Fruit fly (Drosophila melanogaster) whole organism, embryonic: ENCODE measurements around the gene CG4267.

Experiments used
- Atf-2 ChIP-seq: fragments of 200-800 bp; sonication (Bioruptor generic); optimal IDR thresholded peaks from 2 replicates; lab custom pipeline; 2016; ENCODE audit warnings: missing biosample characterization, missing genetic modification characterization
- Bgb ChIP-seq: fragments of 200-800 bp; sonication (Bioruptor generic); IDR thresholded peaks from 2 replicates; pipeline ENCODE4 v1.3.6; 2022; ENCODE audit warnings: missing biosample characterization, missing genetic modification characterization; ENCODE audit not compliant: partially characterized antibody
- Bteb2 ChIP-seq: fragments of 200-800 bp; sonication (Bioruptor generic); optimal IDR thresholded peaks from 2 replicates; lab custom pipeline; 2016; ENCODE audit warnings: missing biosample characterization, missing genetic modification characterization
- CG10209 ChIP-seq: fragments of 200-800 bp; sonication (Bioruptor generic); optimal IDR thresholded peaks from 3 replicates; lab custom pipeline; 2017; ENCODE audit warnings: missing biosample characterization, mild to moderate bottlenecking, missing genetic modification characterization, missing genetic modification reagents
- CG12155 ChIP-seq: fragments of 200-800 bp; sonication (Bioruptor generic); optimal IDR thresholded peaks from 3 replicates; lab custom pipeline; 2016; ENCODE audit warnings: missing biosample characterization, missing genetic modification characterization
- CG17328 ChIP-seq: fragments of 200-800 bp; sonication (Bioruptor generic); IDR thresholded peaks from 2 replicates; pipeline ENCODE4 v1.3.6; 2022; ENCODE audit warnings: missing biosample characterization, missing genetic modification characterization
- CG2120 ChIP-seq: fragments of 200-800 bp; sonication (Bioruptor generic); optimal IDR thresholded peaks from 3 replicates; lab custom pipeline; 2016; ENCODE audit warnings: missing biosample characterization, missing genetic modification characterization
- CG32772 ChIP-seq: fragments of 200-800 bp; sonication (Bioruptor generic); IDR thresholded peaks from 2 replicates; pipeline ENCODE4 v1.3.6; 2022; ENCODE audit warnings: missing biosample characterization, missing genetic modification characterization
- CG34422 ChIP-seq: fragments of 200-800 bp; sonication (Bioruptor generic); IDR thresholded peaks from 3 replicates; pipeline ENCODE4 v1.3.6; 2022; ENCODE audit warnings: missing biosample characterization, missing genetic modification characterization
- CG3995 ChIP-seq: fragments of 200-800 bp; sonication (Bioruptor generic); optimal IDR thresholded peaks from 3 replicates; lab custom pipeline; 2016; ENCODE audit warnings: missing biosample characterization, missing genetic modification characterization
- CG43689 ChIP-seq: fragments of 200-800 bp; sonication (Bioruptor generic); IDR thresholded peaks from 2 replicates; pipeline ENCODE4 v1.3.6; 2022; ENCODE audit warnings: missing biosample characterization, missing genetic modification characterization
- CG6175 ChIP-seq: fragments of 200-800 bp; sonication (Bioruptor generic); IDR thresholded peaks from 3 replicates; pipeline ENCODE4 v1.3.6; 2022; ENCODE audit warnings: missing biosample characterization, missing genetic modification characterization
- CG6272 ChIP-seq: fragments of 200-800 bp; sonication (Bioruptor generic); IDR thresholded peaks from 2 replicates; pipeline ENCODE4 v1.3.6; 2022; ENCODE audit warnings: missing biosample characterization, missing genetic modification characterization
- CG7928 ChIP-seq: fragments of 200-800 bp; sonication (Bioruptor generic); optimal IDR thresholded peaks from 2 replicates; lab custom pipeline; 2017; ENCODE audit warnings: missing biosample characterization, mild to moderate bottlenecking, missing genetic modification characterization
- CG7987 ChIP-seq: fragments of 200-800 bp; sonication (Bioruptor generic); optimal IDR thresholded peaks from 2 replicates; lab custom pipeline; 2018; ENCODE audit warnings: missing biosample characterization, mild to moderate bottlenecking, missing genetic modification characterization, moderate library complexity
- CG8290 ChIP-seq, 3 experiments: fragments of 200-800 bp; sonication (Bioruptor generic); optimal IDR thresholded peaks; 2 replicates each; lab custom pipeline; 2016 to 2019; ENCODE audit warnings: missing biosample characterization in 3 of 3, missing genetic modification characterization in 3 of 3, mild to moderate bottlenecking in 2 of 3, moderate library complexity in 1 of 3
- H2.0 ChIP-seq: fragments of 200-800 bp; sonication (Bioruptor generic); IDR thresholded peaks from 2 replicates; pipeline ENCODE4 v1.3.6; 2022; ENCODE audit warnings: missing biosample characterization, missing genetic modification characterization
- Lpt ChIP-seq: fragments of >200 bp; optimal IDR thresholded peaks from 2 replicates; lab custom pipeline; 2018; ENCODE audit warnings: missing biosample characterization, missing genetic modification characterization
- Mes4 ChIP-seq: fragments of 200-800 bp; sonication (Bioruptor generic); optimal IDR thresholded peaks from 2 replicates; lab custom pipeline; 2016; ENCODE audit warnings: missing biosample characterization, missing genetic modification characterization
- Oli ChIP-seq: fragments of 200-800 bp; sonication (Bioruptor generic); optimal IDR thresholded peaks from 2 replicates; lab custom pipeline; 2018; ENCODE audit warnings: missing biosample characterization, mild to moderate bottlenecking, missing genetic modification characterization, moderate library complexity
- Opbp ChIP-seq: fragments of 200-800 bp; sonication (Bioruptor generic); IDR thresholded peaks from 3 replicates; pipeline ENCODE4 v1.3.6; 2022; ENCODE audit warnings: missing biosample characterization, missing genetic modification characterization; ENCODE audit not compliant: partially characterized antibody
- Sox100B ChIP-seq: fragments of 200-800 bp; sonication (Bioruptor generic); optimal IDR thresholded peaks from 3 replicates; lab custom pipeline; 2018; ENCODE audit warnings: missing biosample characterization, mild to moderate bottlenecking, missing genetic modification characterization
- Sry-β ChIP-seq: fragments of 200-800 bp; sonication (Bioruptor generic); optimal IDR thresholded peaks from 2 replicates; lab custom pipeline; 2018; ENCODE audit warnings: missing biosample characterization, mild to moderate bottlenecking, missing genetic modification characterization, moderate library complexity
- Trl ChIP-seq, 3 experiments: fragments of >200 bp in 2 of 3; fragments of 200-800 bp in 1 of 3; sonication (Bioruptor generic) in 1 of 3; optimal IDR thresholded peaks; 2 replicates in 1 of 3; 3 replicates in 2 of 3; lab custom pipeline; 2016 to 2017; ENCODE audit warnings: missing biosample characterization in 1 of 3, missing genetic modification characterization in 1 of 3
- amos ChIP-seq: fragments of 200-800 bp; sonication (Bioruptor generic); IDR thresholded peaks from 2 replicates; pipeline ENCODE4 v1.3.6; 2022; ENCODE audit warnings: missing biosample characterization, missing genetic modification characterization; ENCODE audit not compliant: partially characterized antibody
- aop ChIP-seq: fragments of 200-800 bp; sonication (Bioruptor generic); IDR thresholded peaks from 2 replicates; pipeline ENCODE4 v1.3.6; 2022; ENCODE audit warnings: missing biosample characterization, missing genetic modification characterization
- ase ChIP-seq: fragments of 200-800 bp; sonication (Bioruptor generic); IDR thresholded peaks from 3 replicates; pipeline ENCODE4 v1.3.6; 2022; ENCODE audit warnings: missing biosample characterization, missing genetic modification characterization
- ato ChIP-seq: fragments of 200-800 bp; sonication (Bioruptor generic); IDR thresholded peaks from 2 replicates; pipeline ENCODE4 v1.3.6; 2022; ENCODE audit warnings: missing biosample characterization, missing genetic modification characterization; ENCODE audit not compliant: partially characterized antibody
- bab2 ChIP-seq: fragments of 200-800 bp; sonication (Bioruptor generic); optimal IDR thresholded peaks from 2 replicates; lab custom pipeline; 2016; ENCODE audit warnings: missing biosample characterization, missing genetic modification characterization
- bcd ChIP-seq: fragments of 200-800 bp; sonication (Bioruptor generic); optimal IDR thresholded peaks from 2 replicates; lab custom pipeline; 2017; ENCODE audit warnings: missing biosample characterization, mild to moderate bottlenecking, missing genetic modification characterization
- bsh ChIP-seq, 2 experiments: fragments of 200-800 bp; sonication (Bioruptor generic); optimal IDR thresholded peaks; 2 replicates each; lab custom pipeline; 2017 to 2018; ENCODE audit warnings: mild to moderate bottlenecking in 2 of 2, missing biosample characterization in 2 of 2, missing genetic modification characterization in 2 of 2, moderate library complexity in 1 of 2
- cas ChIP-seq: fragments of 200-800 bp; sonication (Bioruptor generic); IDR thresholded peaks from 2 replicates; pipeline ENCODE4 v1.3.6; 2022; ENCODE audit warnings: missing biosample characterization, missing genetic modification characterization
- croc ChIP-seq: fragments of 200-800 bp; sonication (Bioruptor generic); conservative IDR thresholded peaks from 3 replicates; pipeline ENCODE4 v1.3.6; 2022; ENCODE audit warnings: missing biosample characterization, missing genetic modification characterization
- crol ChIP-seq: fragments of 200-800 bp; sonication (Bioruptor generic); IDR thresholded peaks from 2 replicates; pipeline ENCODE4 v1.3.6; 2022; ENCODE audit warnings: missing biosample characterization, missing genetic modification characterization
- da ChIP-seq: fragments of 200-800 bp; sonication (Bioruptor generic); optimal IDR thresholded peaks from 2 replicates; lab custom pipeline; 2016; ENCODE audit warnings: missing biosample characterization, missing genetic modification characterization
- danr ChIP-seq: fragments of 200-800 bp; sonication (Bioruptor generic); IDR thresholded peaks from 2 replicates; pipeline ENCODE4 v1.3.6; 2022; ENCODE audit warnings: missing biosample characterization, missing genetic modification characterization
- eyg ChIP-seq: fragments of 200-800 bp; sonication (Bioruptor generic); optimal IDR thresholded peaks from 3 replicates; lab custom pipeline; 2016; ENCODE audit warnings: missing biosample characterization, missing genetic modification characterization
- gce ChIP-seq: fragments of 200-800 bp; sonication (Bioruptor generic); IDR thresholded peaks from 3 replicates; pipeline ENCODE4 v1.3.6; 2022; ENCODE audit warnings: missing biosample characterization, missing genetic modification characterization
- gcm2 ChIP-seq: fragments of 200-800 bp; sonication (Bioruptor generic); optimal IDR thresholded peaks from 2 replicates; lab custom pipeline; 2016; ENCODE audit warnings: missing biosample characterization, missing genetic modification characterization
- ind ChIP-seq: fragments of 200-800 bp; sonication (Bioruptor generic); optimal IDR thresholded peaks from 3 replicates; lab custom pipeline; 2016; ENCODE audit warnings: missing biosample characterization, missing genetic modification characterization
- mam ChIP-seq: fragments of 200-800 bp; sonication (Bioruptor generic); optimal IDR thresholded peaks from 3 replicates; lab custom pipeline; 2016; ENCODE audit warnings: missing biosample characterization, missing genetic modification characterization
- nmo ChIP-seq: fragments of 200-800 bp; sonication (Bioruptor generic); optimal IDR thresholded peaks from 2 replicates; lab custom pipeline; 2018; ENCODE audit warnings: missing biosample characterization, mild to moderate bottlenecking, missing genetic modification characterization, moderate library complexity
- prd ChIP-seq, 3 experiments: fragments of >200 bp in 2 of 3; fragments of 200-800 bp in 1 of 3; sonication (Bioruptor generic) in 1 of 3; optimal IDR thresholded peaks in 2 of 3; IDR thresholded peaks in 1 of 3; 2 replicates in 2 of 3; 3 replicates in 1 of 3; pipeline versions ENCODE4 v1.3.6 to Lab custom; 2017 to 2022; ENCODE audit warnings: missing biosample characterization in 1 of 3, missing genetic modification characterization in 1 of 3
- sima ChIP-seq: fragments of 200-800 bp; sonication (Bioruptor generic); optimal IDR thresholded peaks from 2 replicates; lab custom pipeline; 2016; ENCODE audit warnings: missing biosample characterization, missing genetic modification characterization
- sob ChIP-seq: fragments of 200-800 bp; sonication (Bioruptor generic); IDR thresholded peaks from 2 replicates; pipeline ENCODE4 v1.3.6; 2022; ENCODE audit warnings: missing biosample characterization, missing genetic modification characterization
- vfl ChIP-seq: fragments of 200-800 bp; sonication (Bioruptor generic); optimal IDR thresholded peaks from 2 replicates; lab custom pipeline; 2016; ENCODE audit warnings: missing biosample characterization, missing genetic modification characterization
- vvl ChIP-seq: fragments of 200-800 bp; sonication (Bioruptor generic); IDR thresholded peaks from 2 replicates; pipeline ENCODE4 v1.3.6; 2022; ENCODE audit warnings: missing biosample characterization, missing genetic modification characterization
- wek ChIP-seq: fragments of 200-800 bp; sonication (Bioruptor generic); optimal IDR thresholded peaks from 3 replicates; lab custom pipeline; 2018; ENCODE audit warnings: missing biosample characterization, mild to moderate bottlenecking, missing genetic modification characterization, moderate library complexity
- zen2 ChIP-seq: fragments of 200-800 bp; sonication (Bioruptor generic); IDR thresholded peaks from 3 replicates; pipeline ENCODE4 v1.3.6; 2022; ENCODE audit warnings: missing biosample characterization, missing genetic modification characterization; ENCODE audit not compliant: partially characterized antibody

The CG4267 gene

DNA sequence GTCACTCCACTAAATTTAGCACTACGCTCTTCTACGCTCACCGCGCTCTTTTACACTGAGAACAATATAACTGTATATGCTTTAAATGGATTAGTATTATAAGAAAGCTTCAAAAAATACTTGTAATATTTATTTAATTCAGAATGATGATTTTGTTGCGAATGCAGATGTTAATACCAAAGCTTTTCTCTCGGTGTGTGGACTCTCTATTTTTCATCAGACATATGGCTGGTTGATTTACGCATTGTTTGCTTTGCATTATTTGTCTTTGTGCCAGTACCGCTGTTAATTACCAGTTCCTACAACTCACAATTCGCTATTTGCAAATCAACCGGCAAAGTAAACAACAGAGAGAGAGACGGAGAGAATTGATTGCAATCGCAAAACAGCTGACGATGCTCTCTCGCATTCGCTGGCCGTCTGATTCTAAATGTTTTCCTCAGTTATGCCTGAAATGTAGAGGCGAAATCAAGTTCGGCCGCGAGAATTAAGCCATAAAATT, 20.5 kb upstream of the CG4267 start (continued):
- no peak for TF ChIP-seq Opbp (GFP tag; lab: Robert Waterston, UW)
- peak; percentile 97 for TF ChIP-seq gce (GFP tag; lab: Robert Waterston, UW)
- TF ChIP-seq eyg (GFP tag; lab: Kevin White, UChicago): peak; percentile 92
- peak; percentile 98 for TF ChIP-seq CG43689 (GFP tag; lab: Robert Waterston, UW)
- peak; percentile 94 for TF ChIP-seq ind (GFP tag; lab: Kevin White, UChicago)
- no peak for TF ChIP-seq Lpt (GFP tag; lab: Kevin White, UChicago)
- peak; percentile 84 for TF ChIP-seq sima (GFP tag; lab: Kevin White, UChicago)
- TF ChIP-seq cas (GFP tag; lab: Robert Waterston, UW): peak; percentile 95
- TF ChIP-seq CG32772 (GFP tag; lab: Robert Waterston, UW): peak; percentile 95
- peak; percentile 98 for TF ChIP-seq CG17328 (GFP tag; lab: Robert Waterston, UW)
- peak; percentile 95 to 96 for TF ChIP-seq bsh (GFP tag; optimal IDR thresholded peaks at IDR 0.05; lab: Kevin White, UChicago)
- peak; percentile 99 for TF ChIP-seq sob
- TF ChIP-seq CG10209 (GFP tag; lab: Kevin White, UChicago): peak; percentile 98
- peak; percentile 96 for TF ChIP-seq CG6175 (GFP tag; lab: Robert Waterston, UW)
- peak; percentile 40 for TF ChIP-seq Sry-β (GFP tag; lab: Kevin White, UChicago)
- peak; percentile 96 for TF ChIP-seq mam (GFP tag; lab: Kevin White, UChicago)
- peak; percentile 96 for TF ChIP-seq danr (GFP tag; lab: Robert Waterston, UW)
- TF ChIP-seq vvl (GFP tag; lab: Robert Waterston, UW): peak; percentile 99
- peak; percentile 70 for TF ChIP-seq crol (GFP tag; lab: Robert Waterston, UW)
- peak; percentile 71 for TF ChIP-seq CG3995 (GFP tag; lab: Kevin White, UChicago)
- peak; percentile 96 for TF ChIP-seq Oli
- no peak for TF ChIP-seq prd (optimal IDR thresholded peaks at IDR 0.05; lab: Kevin White, UChicago)
- peak; percentile 98 for TF ChIP-seq prd (GFP tag; IDR thresholded peaks at IDR 0.05; lab: Robert Waterston, UW)
- no peak for TF ChIP-seq amos (GFP tag; lab: Robert Waterston, UW)
- TF ChIP-seq bcd (GFP tag; lab: Kevin White, UChicago): peak; percentile 95
- TF ChIP-seq zen2 (GFP tag; lab: Robert Waterston, UW): no peak
- peak; percentile 91 for TF ChIP-seq croc (GFP tag; lab: Robert Waterston, UW)
- TF ChIP-seq CG6272 (GFP tag; lab: Robert Waterston, UW): peak; percentile 91
- peak; percentile 75 for TF ChIP-seq CG7928 (GFP tag; lab: Kevin White, UChicago)
- peak; percentile 98 for TF ChIP-seq H2.0
- TF ChIP-seq nmo: peak; percentile 95
- peak; percentile 93 for TF ChIP-seq CG12155
- peak; percentile 96 for TF ChIP-seq Bteb2 (GFP tag; lab: Kevin White, UChicago)
- TF ChIP-seq bab2: peak; percentile 93
- peak; percentile 96 for TF ChIP-seq ase (GFP tag; lab: Robert Waterston, UW)
- peak; percentile 85 for TF ChIP-seq gcm2 (GFP tag; lab: Kevin White, UChicago)
- TF ChIP-seq Mes4: peak; percentile 88
- TF ChIP-seq Trl (optimal IDR thresholded peaks at IDR 0.05; lab: Kevin White, UChicago): peak; percentile 56 to 92
- TF ChIP-seq Trl (GFP tag; optimal IDR thresholded peaks at IDR 0.05; lab: Kevin White, UChicago): peak; percentile 87
- TF ChIP-seq CG2120: peak; percentile 99
- TF ChIP-seq CG7987 (GFP tag; lab: Kevin White, UChicago): peak; percentile 89
- TF ChIP-seq vfl (GFP tag; lab: Kevin White, UChicago): peak; percentile 96
- TF ChIP-seq wek: peak; percentile 84
- peak; percentile 90 for TF ChIP-seq CG8290 (GFP tag; optimal IDR thresholded peaks at IDR 0.05; lab: Kevin White, UChicago)
- TF ChIP-seq CG8290 (tag; optimal IDR thresholded peaks at IDR 0.05; lab: Kevin White, UChicago): peak; percentile 43 to 98
- peak; percentile 84 for TF ChIP-seq da (GFP tag; lab: Kevin White, UChicago)
- peak; percentile 95 for TF ChIP-seq Sox100B (GFP tag; lab: Kevin White, UChicago)
- TF ChIP-seq ato (GFP tag; lab: Robert Waterston, UW): no peak
- TF ChIP-seq Bgb (GFP tag; lab: Robert Waterston, UW): no peak
- peak; percentile 99 for TF ChIP-seq CG34422 (GFP tag; lab: Robert Waterston, UW)
- TF ChIP-seq aop (GFP tag; lab: Robert Waterston, UW): peak; percentile 97
- TF ChIP-seq Atf-2 (GFP tag; lab: Kevin White, UChicago): peak; percentile 94
